Worm (Caenorhabditis elegans) whole organism, L4/young adult: ENCODE results near the gene lron-1.

ENCODE experiments used
- W03F9.2 ChIP-seq: fragments of 150-350 bp; optimal IDR thresholded peaks from 2 replicates; lab custom pipeline; 2014; ENCODE audit warnings: missing biosample characterization, missing genetic modification characterization
- dao-5 ChIP-seq: sonication (generic microtip); optimal IDR thresholded peaks from 2 replicates; lab custom pipeline; 2016; ENCODE audit warnings: missing genotype, missing genetic modification characterization, moderate library complexity, missing compliant biosample characterization
- him-1 ChIP-seq: sonication (generic microtip); optimal IDR thresholded peaks from 2 replicates; lab custom pipeline; 2016; ENCODE audit warnings: missing genotype, missing genetic modification reagents, missing genetic modification characterization, missing compliant biosample characterization

DNA sequence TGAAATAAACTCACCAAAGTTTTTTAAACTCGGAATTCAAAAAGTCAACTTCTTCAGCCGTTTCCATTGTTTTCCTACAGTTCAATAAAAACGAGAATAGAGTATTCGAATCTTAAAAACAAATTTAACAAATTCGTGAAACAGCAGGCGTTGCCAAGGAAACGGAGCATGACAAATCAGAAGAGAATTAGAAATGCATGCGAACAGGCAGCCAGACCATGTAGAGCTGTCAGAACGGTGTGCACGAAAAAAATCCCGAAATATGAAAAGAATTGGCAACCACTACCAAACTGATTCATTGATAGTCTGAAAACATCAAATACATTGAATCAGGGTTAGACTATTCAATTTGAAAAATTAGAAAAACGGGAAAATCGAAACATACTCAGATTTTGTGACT, 30.5 kb upstream of the lron-1 start, which contains the start of gene fbxa-81:
- TF ChIP-seq dao-5 (tag; lab: Kevin White, UChicago) (no peak), him-1 (tag; lab: Kevin White, UChicago) (no peak), W03F9.2 (tag; lab: Kevin White, UChicago) (no peak)
